Worm (Caenorhabditis elegans) whole organism, early embryonic: ENCODE measurements around the gene Y50E8A.6.
"Not testable (repeated sequence)": the region's sequence is repeated elsewhere in the genome, so short reads cannot be mapped to it uniquely, and the experiment has no call there.

Experiments used
- B0310.2 ChIP-seq: sonication (generic microtip); optimal IDR thresholded peaks from 2 replicates; lab custom pipeline; 2016; ENCODE audit warnings: mild to moderate bottlenecking, missing genetic modification characterization, missing compliant biosample characterization
- F13C5.2 ChIP-seq: sonication (generic microtip); optimal IDR thresholded peaks from 2 replicates; lab custom pipeline; 2017; ENCODE audit warnings: mild to moderate bottlenecking, missing genetic modification characterization, inconsistent platforms, missing compliant biosample characterization
- aly-1 ChIP-seq: sonication (generic microtip); optimal IDR thresholded peaks from 2 replicates; lab custom pipeline; 2016; ENCODE audit warnings: missing genetic modification characterization, missing compliant biosample characterization
- ama-1 ChIP-seq: fragments of 150-350 bp; optimal IDR thresholded peaks from 2 replicates; lab custom pipeline; 2014
- ceh-13 ChIP-seq: fragments of 200-800 bp; sonication (Bioruptor generic); optimal IDR thresholded peaks from 2 replicates; lab custom pipeline; 2018; ENCODE audit warnings: mild to moderate bottlenecking, missing genetic modification characterization, missing compliant biosample characterization
- ceh-36 ChIP-seq: sonication (generic microtip); optimal IDR thresholded peaks from 2 replicates; lab custom pipeline; 2016; ENCODE audit warnings: missing genetic modification characterization, inconsistent platforms, missing compliant biosample characterization
- ets-7 ChIP-seq: sonication (generic microtip); optimal IDR thresholded peaks from 2 replicates; lab custom pipeline; 2016; ENCODE audit warnings: missing genotype, missing genetic modification characterization, missing compliant biosample characterization
- flt-1 ChIP-seq: fragments of 200-800 bp; sonication (Bioruptor generic); IDR thresholded peaks from 2 replicates; pipeline ENCODE4 v1.3.6; 2022; ENCODE audit warnings: missing genetic modification characterization, missing compliant biosample characterization
- hmbx-1 ChIP-seq: sonication (generic microtip); optimal IDR thresholded peaks from 2 replicates; lab custom pipeline; 2016; ENCODE audit warnings: mild to moderate bottlenecking, missing genetic modification characterization, missing compliant biosample characterization
- hmg-4 ChIP-seq: fragments of 200-800 bp; sonication (Bioruptor generic); optimal IDR thresholded peaks from 2 replicates; lab custom pipeline; 2018; ENCODE audit warnings: mild to moderate bottlenecking, missing genetic modification characterization, missing compliant biosample characterization
- hnd-1 ChIP-seq: sonication (generic microtip); optimal IDR thresholded peaks from 2 replicates; lab custom pipeline; 2016; ENCODE audit warnings: missing genetic modification characterization, missing compliant biosample characterization
- pes-1 ChIP-seq: fragments of 200-800 bp; sonication (Bioruptor generic); IDR thresholded peaks from 2 replicates; pipeline ENCODE4 v1.3.6; 2022; ENCODE audit warnings: missing genetic modification reagents, missing genetic modification characterization, missing compliant biosample characterization
- scrt-1 ChIP-seq: fragments of 200-800 bp; sonication (Bioruptor generic); IDR thresholded peaks from 2 replicates; pipeline ENCODE4 v1.3.6; 2022; ENCODE audit warnings: missing genetic modification characterization, missing compliant biosample characterization
- sea-1 ChIP-seq: fragments of 200-800 bp; sonication (Bioruptor generic); conservative IDR thresholded peaks from 2 replicates; pipeline ENCODE4 v1.3.6; 2022; ENCODE audit warnings: missing genetic modification characterization, missing compliant biosample characterization
- tbx-11 ChIP-seq: fragments of 200-800 bp; sonication (Bioruptor generic); IDR thresholded peaks from 2 replicates; pipeline ENCODE4 v1.3.6; 2022; ENCODE audit warnings: missing genetic modification characterization, missing compliant biosample characterization
- tbx-37 ChIP-seq: fragments of 200-800 bp; sonication (Bioruptor generic); conservative IDR thresholded peaks from 2 replicates; pipeline ENCODE4 v1.3.6; 2022; ENCODE audit warnings: missing genetic modification reagents, missing genetic modification characterization, missing compliant biosample characterization
- tra-4 ChIP-seq: sonication (generic microtip); optimal IDR thresholded peaks from 2 replicates; lab custom pipeline; 2017; ENCODE audit warnings: missing genetic modification characterization, missing compliant biosample characterization

Gene Y50E8A.6

ce11 chrV:14773048-14773447 is 31.9 kb upstream of the Y50E8A.6 start, which contains the start of gene haf-7:
Gene haf-7 (plus strand): TSS chrV:14773258.
- TF ChIP-seq ceh-13 (GFP tag; lab: Kevin White, UChicago) (no peak), scrt-1 (GFP tag; lab: Robert Waterston, UW) (no peak)

ce11 chrV:14763582-14763981 is 22.4 kb upstream of the Y50E8A.6 start:
- TF ChIP-seq pes-1 (GFP tag; lab: Robert Waterston, UW) = no peak
- TF ChIP-seq ceh-36 (tag; lab: Kevin White, UChicago) = no peak
- no peak for TF ChIP-seq flt-1 (GFP tag; lab: Robert Waterston, UW)
- TF ChIP-seq scrt-1 (GFP tag; lab: Robert Waterston, UW) = no peak
- no peak for TF ChIP-seq tbx-37 (GFP tag; lab: Robert Waterston, UW)
- TF ChIP-seq hmbx-1 = no peak
- TF ChIP-seq aly-1 (tag; lab: Kevin White, UChicago) = no peak
- TF ChIP-seq tra-4 = no peak
- no peak for TF ChIP-seq hnd-1 (tag; lab: Kevin White, UChicago)
- TF ChIP-seq sea-1 (GFP tag; lab: Robert Waterston, UW) = no peak
- no peak for TF ChIP-seq hmg-4 (GFP tag; lab: Kevin White, UChicago)
- TF ChIP-seq F13C5.2 = no peak
- no peak for TF ChIP-seq ama-1
- no peak for TF ChIP-seq ceh-13 (GFP tag; lab: Kevin White, UChicago)
- no peak for TF ChIP-seq B0310.2 (tag; lab: Kevin White, UChicago)

ce11 chrV:14762563-14762962 is 21.4 kb upstream of the Y50E8A.6 start:
- no peak for TF ChIP-seq F13C5.2
- TF ChIP-seq scrt-1 (GFP tag; lab: Robert Waterston, UW) = no peak
- TF ChIP-seq pes-1 (GFP tag; lab: Robert Waterston, UW) = no peak
- no peak for TF ChIP-seq hmbx-1

- not testable (repeated sequence) for TF ChIP-seq F13C5.2; ceh-36 (tag; lab: Kevin White, UChicago); tbx-11 (GFP tag; lab: Robert Waterston, UW)
These were observed 9.2 kb upstream of the Y50E8A.6 start, which contains the start of gene nspa-10 for ce11 chrV:14750357-14750756. Gene nspa-10 (minus strand): TSS chrV:14750457.

- TF ChIP-seq F13C5.2 (no peak), pes-1 (GFP tag; lab: Robert Waterston, UW) (no peak), aly-1 (tag; lab: Kevin White, UChicago) (no peak), hmbx-1 (no peak), ets-7 (tag; lab: Kevin White, UChicago) (no peak), hmg-4 (GFP tag; lab: Kevin White, UChicago) (no peak)
These were observed 7.5 kb upstream of the Y50E8A.6 start, which contains the start of the genes lipl-8 and Y50E8A.22 for ce11 chrV:14748608-14749137. Gene lipl-8 (minus strand): TSS chrV:14748708. Gene Y50E8A.22 (minus strand): TSS chrV:14749087.

- TF ChIP-seq tbx-11 (GFP tag; lab: Robert Waterston, UW) (no peak), ama-1 (no peak)
These were observed 5.8 kb upstream of the Y50E8A.6 start for ce11 chrV:14746975-14747374.

- no peak for TF ChIP-seq ceh-13 (GFP tag; lab: Kevin White, UChicago)
- no peak for TF ChIP-seq hmbx-1
- no peak for TF ChIP-seq ceh-36 (tag; lab: Kevin White, UChicago)
- no peak for TF ChIP-seq aly-1 (tag; lab: Kevin White, UChicago)
- TF ChIP-seq B0310.2 (tag; lab: Kevin White, UChicago) = no peak
- no peak for TF ChIP-seq scrt-1 (GFP tag; lab: Robert Waterston, UW)
- no peak for TF ChIP-seq sea-1 (GFP tag; lab: Robert Waterston, UW)
- TF ChIP-seq F13C5.2 = no peak
- no peak for TF ChIP-seq tra-4
These were observed 3.7 kb upstream of the Y50E8A.6 start for ce11 chrV:14744824-14745223.

- no peak for TF ChIP-seq tra-4
- TF ChIP-seq sea-1 (GFP tag; lab: Robert Waterston, UW) = no peak
These were observed 4.3 kb downstream of the Y50E8A.6 start, which contains the start of gene Y50E8A.5 for ce11 chrV:14736851-14737250. Gene Y50E8A.5 (minus strand): TSS chrV:14736951.

ce11 chrV:14734187-14734765 is 6.9 kb downstream of the Y50E8A.6 start, which contains the start of gene unc-61:
Gene unc-61 (minus strand): TSS chrV:14734237.
- no peak for TF ChIP-seq ceh-13 (GFP tag; lab: Kevin White, UChicago)
- TF ChIP-seq tra-4 = no peak
- no peak for TF ChIP-seq pes-1 (GFP tag; lab: Robert Waterston, UW)
- no peak for TF ChIP-seq tbx-37 (GFP tag; lab: Robert Waterston, UW)
- no peak for TF ChIP-seq hmg-4 (GFP tag; lab: Kevin White, UChicago)
- no peak for TF ChIP-seq flt-1 (GFP tag; lab: Robert Waterston, UW)
- TF ChIP-seq tbx-11 (GFP tag; lab: Robert Waterston, UW) = no peak
- TF ChIP-seq hnd-1 (tag; lab: Kevin White, UChicago) = no peak
- no peak for TF ChIP-seq F13C5.2
- no peak for TF ChIP-seq ceh-36 (tag; lab: Kevin White, UChicago)
- TF ChIP-seq ama-1 = no peak
- TF ChIP-seq sea-1 (GFP tag; lab: Robert Waterston, UW) = no peak
- TF ChIP-seq ets-7 (tag; lab: Kevin White, UChicago) = no peak
- TF ChIP-seq aly-1 (tag; lab: Kevin White, UChicago) = no peak
- TF ChIP-seq hmbx-1 = no peak
- no peak for TF ChIP-seq scrt-1 (GFP tag; lab: Robert Waterston, UW)
